Worm (Caenorhabditis elegans): ENCODE measurements around the gene F10E9.2.

F10E9.2 gene

ce11 chrIII:8271676-8272225, 40.7 kb upstream of the F10E9.2 start, which contains the start of the genes mps-4 and F09G8.10:
TSS of gene mps-4 (minus strand) at chrIII:8271776.
TSS of gene F09G8.10 (minus strand) at chrIII:8272175.
- TF ChIP-seq pha-4 (GFP tag; IDR thresholded peaks at IDR 0.05), result no peak
- no peak for TF ChIP-seq pha-4 (tag; optimal IDR thresholded peaks at IDR 0.05)
- TF ChIP-seq egl-43 (GFP tag; IDR thresholded peaks at IDR 0.05), result no peak
- no peak for TF ChIP-seq nhr-102 (tag; optimal IDR thresholded peaks at IDR 0.05)
- TF ChIP-seq hlh-11 (tag; optimal IDR thresholded peaks at IDR 0.05), result no peak
- TF ChIP-seq mxl-3 (GFP tag; optimal IDR thresholded peaks at IDR 0.05), result no peak
- no peak for TF ChIP-seq nhr-77 (tag; optimal IDR thresholded peaks at IDR 0.05)
- no peak for TF ChIP-seq mdl-1 (tag; optimal IDR thresholded peaks at IDR 0.05)

- TF ChIP-seq hlh-11 (tag; optimal IDR thresholded peaks at IDR 0.05) (no peak), madf-5 (GFP tag; IDR thresholded peaks at IDR 0.05) (no peak), unc-130 (GFP tag; optimal IDR thresholded peaks at IDR 0.05) (no peak), cey-2 (tag; optimal IDR thresholded peaks at IDR 0.05; ENCODE audit: borderline replicate concordance, insufficient read depth) (no peak), ZK546.5 (tag; optimal IDR thresholded peaks at IDR 0.05) (no peak), ceh-28 (tag; optimal IDR thresholded peaks at IDR 0.05) (no peak), mdt-29 (GFP tag; IDR thresholded peaks at IDR 0.05) (no peak), vab-7 (GFP tag; IDR thresholded peaks at IDR 0.05) (no peak), zag-1 (tag; optimal IDR thresholded peaks at IDR 0.05) (no peak), daf-16 (GFP tag; optimal IDR thresholded peaks at IDR 0.05) (no peak), daf-16 (tag; optimal IDR thresholded peaks at IDR 0.05) (no peak), hmg-1.1 (GFP tag; IDR thresholded peaks at IDR 0.05) (no peak), F44E2.7 (GFP tag; IDR thresholded peaks at IDR 0.05) (no peak), egl-43 (GFP tag; IDR thresholded peaks at IDR 0.05) (no peak), nhr-42 (GFP tag; IDR thresholded peaks at IDR 0.05) (no peak), T20F7.1 (GFP tag; optimal IDR thresholded peaks at IDR 0.05) (no peak), nhr-25 (tag; optimal IDR thresholded peaks at IDR 0.05; ENCODE audit: borderline replicate concordance, insufficient read depth) (no peak), nhr-48 (tag; optimal IDR thresholded peaks at IDR 0.05) (no peak), ama-1 (optimal IDR thresholded peaks at IDR 0.05) (no peak), ceh-32 (tag; optimal IDR thresholded peaks at IDR 0.05; ENCODE audit: poor library complexity) (no peak)
These were observed 36.6 kb upstream of the F10E9.2 start, which contains the start of gene clec-160 for ce11 chrIII:8275871-8276270. TSS of gene clec-160 (minus strand) at chrIII:8275971.

ce11 chrIII:8278801-8279200, 33.7 kb upstream of the F10E9.2 start, which contains the start of gene mig-10:
TSS of gene mig-10 (plus strand) at chrIII:8279101.
- TF ChIP-seq zip-2 (tag; optimal IDR thresholded peaks at IDR 0.05) (no peak), Y105C5A.15 (GFP tag; IDR thresholded peaks at IDR 0.05) (no peak), lir-3 (tag; optimal IDR thresholded peaks at IDR 0.05) (no peak), nhr-42 (GFP tag; IDR thresholded peaks at IDR 0.05) (no peak), nhr-237 (tag; optimal IDR thresholded peaks at IDR 0.05) (no peak), fkh-10 (GFP tag; optimal IDR thresholded peaks at IDR 0.05) (no peak), aly-2 (tag; optimal IDR thresholded peaks at IDR 0.05) (no peak), tra-1 (GFP tag; IDR thresholded peaks at IDR 0.05) (no peak), nhr-10 (tag; optimal IDR thresholded peaks at IDR 0.05) (no peak), egl-27 (tag; optimal IDR thresholded peaks at IDR 0.05) (no peak), dmd-6 (GFP tag; IDR thresholded peaks at IDR 0.05) (no peak), madf-5 (GFP tag; IDR thresholded peaks at IDR 0.05) (no peak), ZK337.2 (GFP tag; IDR thresholded peaks at IDR 0.05) (no peak), T20F7.1 (GFP tag; optimal IDR thresholded peaks at IDR 0.05) (no peak), vab-7 (GFP tag; IDR thresholded peaks at IDR 0.05) (no peak), hif-1 (tag; optimal IDR thresholded peaks at IDR 0.05) (no peak), ceh-20 (GFP tag; IDR thresholded peaks at IDR 0.05) (no peak), ztf-11 (tag; optimal IDR thresholded peaks at IDR 0.05) (no peak), mdt-29 (GFP tag; IDR thresholded peaks at IDR 0.05) (no peak)

All from whole organism, L4 larva.